Worm (Caenorhabditis elegans): ENCODE data around the gene clec-162.

Gene clec-162

ce11 chrIII:9725114-9725513 lies at the start of gene clec-162:
TSS of gene clec-162 (minus strand) at chrIII:9725214.
- TF ChIP-seq lin-11 (tag; optimal IDR thresholded peaks at IDR 0.05) (no peak), lim-6 (tag; optimal IDR thresholded peaks at IDR 0.05) (no peak), ceh-22 (tag; optimal IDR thresholded peaks at IDR 0.05) (no peak), hlh-8 (tag; optimal IDR thresholded peaks at IDR 0.05) (no peak), dmd-4 (tag; optimal IDR thresholded peaks at IDR 0.05; ENCODE audit: borderline replicate concordance) (no peak), fkh-6 (tag; optimal IDR thresholded peaks at IDR 0.05) (no peak), syd-9 (tag; optimal IDR thresholded peaks at IDR 0.05) (no peak), K09A11.1 (tag; optimal IDR thresholded peaks at IDR 0.05; ENCODE audit: insufficient read depth) (no peak), unc-3 (GFP tag; conservative IDR thresholded peaks at IDR 0.05) (no peak), unc-3 (tag; optimal IDR thresholded peaks at IDR 0.05) (no peak), ceh-6 (GFP tag; optimal IDR thresholded peaks at IDR 0.05) (no peak), K02D7.2 (tag; optimal IDR thresholded peaks at IDR 0.05) (no peak)

- TF ChIP-seq unc-3 (GFP tag; conservative IDR thresholded peaks at IDR 0.05) = no peak
- TF ChIP-seq unc-3 (tag; optimal IDR thresholded peaks at IDR 0.05) = no peak
- no peak for TF ChIP-seq ceh-45 (GFP tag; IDR thresholded peaks at IDR 0.05)
- no peak for TF ChIP-seq lim-6 (tag; optimal IDR thresholded peaks at IDR 0.05)
- no peak for TF ChIP-seq K02D7.2 (tag; optimal IDR thresholded peaks at IDR 0.05)
- no peak for TF ChIP-seq ttx-3 (tag; optimal IDR thresholded peaks at IDR 0.05)
- TF ChIP-seq pax-1 (tag; optimal IDR thresholded peaks at IDR 0.05) = no peak
- TF ChIP-seq K09A11.1 (tag; optimal IDR thresholded peaks at IDR 0.05; ENCODE audit: insufficient read depth) = no peak
- TF ChIP-seq zip-5 (tag; optimal IDR thresholded peaks at IDR 0.05) = no peak
- TF ChIP-seq ceh-14 (tag; optimal IDR thresholded peaks at IDR 0.05) = no peak
- TF ChIP-seq pha-2 (tag; optimal IDR thresholded peaks at IDR 0.05) = no peak
- TF ChIP-seq Y22D7AL.16 (tag; optimal IDR thresholded peaks at IDR 0.05) = no peak
- TF ChIP-seq unc-86 (tag; optimal IDR thresholded peaks at IDR 0.05) = no peak
- no peak for TF ChIP-seq T23F11.4 (GFP tag; optimal IDR thresholded peaks at IDR 0.05)
- TF ChIP-seq pros-1 (tag; optimal IDR thresholded peaks at IDR 0.05) = no peak
These were observed 47.4 kb upstream of the clec-162 start for ce11 chrIII:9772394-9772793.

DNA sequence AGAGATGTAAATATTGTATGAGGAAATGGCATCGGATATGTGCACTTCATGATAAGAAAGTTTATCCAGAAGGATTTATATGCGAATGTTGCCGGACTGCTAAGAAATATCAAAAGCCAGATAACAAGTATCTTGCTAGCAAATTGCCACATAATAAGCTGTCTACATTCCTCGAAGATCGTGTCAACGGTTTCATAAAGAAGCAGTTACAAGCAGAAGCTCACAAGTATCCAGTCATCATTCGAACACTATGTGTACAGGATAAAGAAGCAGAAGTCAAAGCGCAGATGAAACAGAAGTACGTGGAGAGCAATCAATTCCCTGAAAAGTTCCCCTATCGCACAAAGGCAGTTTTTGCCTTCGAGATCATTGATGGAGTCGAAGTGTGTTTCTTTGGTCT lies 45.6 kb upstream of the clec-162 start:
- no peak for TF ChIP-seq F13H6.1 (tag; optimal IDR thresholded peaks at IDR 0.05)
- no peak for TF ChIP-seq ceh-14 (tag; optimal IDR thresholded peaks at IDR 0.05)
- no peak for TF ChIP-seq pax-1 (tag; optimal IDR thresholded peaks at IDR 0.05)
- no peak for TF ChIP-seq che-1 (tag; optimal IDR thresholded peaks at IDR 0.05)
- no peak for TF ChIP-seq pag-3 (tag; optimal IDR thresholded peaks at IDR 0.05; ENCODE audit: borderline replicate concordance)
- no peak for TF ChIP-seq tbx-2 (tag; optimal IDR thresholded peaks at IDR 0.05)

DNA sequence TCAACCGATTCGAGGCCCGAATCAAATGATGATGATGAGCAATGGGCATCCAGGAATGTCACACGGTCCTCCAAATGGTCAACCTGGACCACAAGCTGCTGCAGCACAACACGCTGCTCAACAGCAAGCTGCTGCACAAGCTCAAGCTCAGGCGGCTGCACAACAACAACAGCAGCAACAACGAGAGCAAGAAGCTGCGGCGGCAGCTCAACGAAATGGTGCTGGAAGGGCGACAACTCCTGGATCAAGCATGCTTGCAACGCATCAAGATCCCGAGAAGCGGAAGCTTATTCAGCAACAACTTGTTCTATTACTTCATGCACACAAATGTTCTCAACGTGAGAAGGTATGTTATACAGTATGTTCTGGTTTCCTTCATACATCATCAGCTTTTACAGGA lies 43.0 kb upstream of the clec-162 start:
- no peak for TF ChIP-seq ceh-34 (tag; optimal IDR thresholded peaks at IDR 0.05)
- TF ChIP-seq npax-4 (tag; optimal IDR thresholded peaks at IDR 0.05) = no peak
- TF ChIP-seq syd-9 (tag; optimal IDR thresholded peaks at IDR 0.05) = no peak
- no peak for TF ChIP-seq lim-6 (tag; optimal IDR thresholded peaks at IDR 0.05)
- TF ChIP-seq dve-1 (tag; optimal IDR thresholded peaks at IDR 0.05) = no peak
- TF ChIP-seq fax-1 (tag; optimal IDR thresholded peaks at IDR 0.05) = no peak
- TF ChIP-seq sox-2 (GFP tag; IDR thresholded peaks at IDR 0.05) = no peak
- no peak for TF ChIP-seq ref-2 (tag; optimal IDR thresholded peaks at IDR 0.05)
- no peak for TF ChIP-seq hlh-15 (tag; optimal IDR thresholded peaks at IDR 0.05)
- TF ChIP-seq F13H6.1 (tag; optimal IDR thresholded peaks at IDR 0.05) = no peak
- no peak for TF ChIP-seq ceh-19 (GFP tag; optimal IDR thresholded peaks at IDR 0.05)
- no peak for TF ChIP-seq hlh-13 (GFP tag; optimal IDR thresholded peaks at IDR 0.05)
- no peak for TF ChIP-seq ceh-6 (GFP tag; optimal IDR thresholded peaks at IDR 0.05)
- no peak for TF ChIP-seq pha-4 (tag; optimal IDR thresholded peaks at IDR 0.05)
- TF ChIP-seq mec-3 (tag; optimal IDR thresholded peaks at IDR 0.05; ENCODE audit: borderline replicate concordance) = no peak
- no peak for TF ChIP-seq ama-1 (optimal IDR thresholded peaks at IDR 0.05)

Measured in whole organism, late embryonic.